Worm (Caenorhabditis elegans): ENCODE data around the gene F55B11.6.

DNA sequence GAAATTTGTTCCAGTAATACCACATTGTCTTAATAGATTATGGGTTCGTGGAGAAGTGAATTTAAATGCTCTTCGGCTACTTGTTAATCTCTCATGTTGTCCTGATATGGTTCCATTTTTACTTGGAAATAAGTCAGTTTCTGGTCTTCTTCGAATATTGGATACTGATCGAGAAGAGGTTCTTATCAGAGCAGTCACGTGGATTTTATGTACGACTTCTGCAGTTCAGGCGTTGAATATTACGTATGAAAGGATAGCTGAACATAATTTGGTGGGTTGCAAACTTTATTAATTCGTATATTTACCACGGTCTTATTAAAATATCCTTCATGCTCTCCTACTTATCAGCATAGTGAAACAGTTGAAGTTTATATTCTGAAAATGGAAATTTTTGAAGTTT lies 39.2 kb downstream of the F55B11.6 start:
- TF ChIP-seq lsy-2 (tag; optimal IDR thresholded peaks at IDR 0.05) (no peak), nhr-12 (tag; optimal IDR thresholded peaks at IDR 0.05) (no peak), nhr-28 (tag; optimal IDR thresholded peaks at IDR 0.05) (no peak), sptf-1 (tag; optimal IDR thresholded peaks at IDR 0.05) (no peak), ztf-11 (tag; optimal IDR thresholded peaks at IDR 0.05) (no peak), blmp-1 (tag; optimal IDR thresholded peaks at IDR 0.05) (no peak), unc-39 (tag; optimal IDR thresholded peaks at IDR 0.05) (no peak), ces-1 (GFP tag; optimal IDR thresholded peaks at IDR 0.05) (no peak), nhr-237 (tag; optimal IDR thresholded peaks at IDR 0.05) (no peak)

Data from whole organism, mixed stage, embryonic.